Worm (Caenorhabditis elegans) whole organism, L3 larva: ENCODE results near the gene fbxa-28.

Experiments used
- daf-12 ChIP-seq: fragments of 150-350 bp; optimal IDR thresholded peaks from 2 replicates; lab custom pipeline; 2014; ENCODE audit warnings: missing biosample characterization, missing genetic modification reagents, missing genetic modification characterization
- nhr-23 ChIP-seq: fragments of 150-350 bp; optimal IDR thresholded peaks from 2 replicates; lab custom pipeline; 2014; ENCODE audit warnings: missing biosample characterization, missing genetic modification reagents, missing genetic modification characterization
- nhr-237 ChIP-seq: fragments of 150-350 bp; optimal IDR thresholded peaks from 2 replicates; lab custom pipeline; 2014; ENCODE audit warnings: missing biosample characterization, missing genetic modification characterization
- pqm-1 ChIP-seq: fragments of 150-350 bp; optimal IDR thresholded peaks from 2 replicates; lab custom pipeline; 2017; ENCODE audit warnings: missing biosample characterization, missing genetic modification characterization, inconsistent platforms
- skn-1 ChIP-seq: fragments of 150-350 bp; optimal IDR thresholded peaks from 2 replicates; lab custom pipeline; 2014; ENCODE audit warnings: missing biosample characterization, missing genetic modification characterization
- snpc-4 ChIP-seq: fragments of 150-350 bp; optimal IDR thresholded peaks from 2 replicates; lab custom pipeline; 2014; ENCODE audit warnings: missing biosample characterization, missing genetic modification characterization
- ztf-11 ChIP-seq: fragments of 150-350 bp; optimal IDR thresholded peaks from 2 replicates; lab custom pipeline; 2014; ENCODE audit warnings: missing biosample characterization, missing genetic modification characterization
- ztf-4 ChIP-seq: fragments of 150-350 bp; optimal IDR thresholded peaks from 2 replicates; lab custom pipeline; 2014; ENCODE audit warnings: missing biosample characterization, missing genetic modification characterization

ce11 chrIII:1326490-1326889 lies 28.8 kb downstream of the fbxa-28 start, which contains the start of gene Y82E9BL.18:
- TF ChIP-seq daf-12 (tag; lab: Kevin White, UChicago) (no peak), nhr-23 (tag; lab: Kevin White, UChicago) (no peak), snpc-4 (tag; lab: Kevin White, UChicago) (no peak), skn-1 (tag; lab: Kevin White, UChicago) (no peak), ztf-11 (tag; lab: Kevin White, UChicago) (no peak), pqm-1 (no peak), ztf-4 (tag; lab: Kevin White, UChicago) (no peak), nhr-237 (tag; lab: Kevin White, UChicago) (no peak)
